Worm (Caenorhabditis elegans) whole organism, L2 larva: Measurements from ENCODE around the gene C08E8.11.

Experiments used
- R02D3.7 ChIP-seq: fragments of 150-350 bp; optimal IDR thresholded peaks from 2 replicates; lab custom pipeline; 2014; ENCODE audit warnings: missing biosample characterization, missing genetic modification characterization
- ZK546.5 ChIP-seq: sonication (generic microtip); optimal IDR thresholded peaks from 2 replicates; lab custom pipeline; 2017; ENCODE audit warnings: missing biosample characterization, missing genetic modification characterization
- alr-1 ChIP-seq: fragments of 150-350 bp; optimal IDR thresholded peaks from 2 replicates; lab custom pipeline; 2014; ENCODE audit warnings: missing biosample characterization, missing genetic modification characterization
- ama-1 ChIP-seq: fragments of 150-350 bp; optimal IDR thresholded peaks from 2 replicates; lab custom pipeline; 2018; ENCODE audit warnings: inconsistent platforms
- blmp-1 ChIP-seq: sonication (generic microtip); optimal IDR thresholded peaks from 2 replicates; lab custom pipeline; 2017; ENCODE audit warnings: missing genetic modification characterization, mild to moderate bottlenecking, missing compliant biosample characterization, antibody characterized with exemption, moderate library complexity; ENCODE audit not compliant: insufficient read depth
- crh-2 ChIP-seq: sonication (generic microtip); optimal IDR thresholded peaks from 2 replicates; lab custom pipeline; 2017; ENCODE audit warnings: missing biosample characterization, missing genetic modification characterization
- egl-27 ChIP-seq: sonication (generic microtip); optimal IDR thresholded peaks from 3 replicates; lab custom pipeline; 2017; ENCODE audit warnings: missing biosample characterization, missing genetic modification reagents, missing genetic modification characterization
- elt-1 ChIP-seq: fragments of 150-350 bp; optimal IDR thresholded peaks from 2 replicates; lab custom pipeline; 2014; ENCODE audit warnings: missing biosample characterization, missing genetic modification characterization
- elt-3 ChIP-seq: sonication (generic microtip); optimal IDR thresholded peaks from 2 replicates; lab custom pipeline; 2017; ENCODE audit warnings: missing biosample characterization, missing genetic modification characterization
- lin-11 ChIP-seq: fragments of 150-350 bp; sonication (generic microtip); optimal IDR thresholded peaks from 2 replicates; lab custom pipeline; 2014; ENCODE audit warnings: missing biosample characterization, missing genetic modification characterization, inconsistent platforms, mixed read lengths
- mdl-1 ChIP-seq, 2 experiments: fragments of 150-350 bp in 1 of 2; sonication (generic microtip) in 1 of 2; optimal IDR thresholded peaks; 2 replicates each; lab custom pipeline; 2017; ENCODE audit warnings: missing biosample characterization in 2 of 2, missing genetic modification characterization in 2 of 2
- nhr-25 ChIP-seq: fragments of 150-350 bp; sonication (generic microtip); optimal IDR thresholded peaks from 3 replicates; lab custom pipeline; 2014; ENCODE audit warnings: missing biosample characterization, missing genetic modification characterization
- peb-1 ChIP-seq: fragments of 150-350 bp; optimal IDR thresholded peaks from 2 replicates; lab custom pipeline; 2014; ENCODE audit warnings: missing biosample characterization, missing genetic modification characterization
- snpc-4 ChIP-seq: fragments of 150-350 bp; optimal IDR thresholded peaks from 2 replicates; lab custom pipeline; 2014; ENCODE audit warnings: missing biosample characterization, missing genetic modification characterization

DNA sequence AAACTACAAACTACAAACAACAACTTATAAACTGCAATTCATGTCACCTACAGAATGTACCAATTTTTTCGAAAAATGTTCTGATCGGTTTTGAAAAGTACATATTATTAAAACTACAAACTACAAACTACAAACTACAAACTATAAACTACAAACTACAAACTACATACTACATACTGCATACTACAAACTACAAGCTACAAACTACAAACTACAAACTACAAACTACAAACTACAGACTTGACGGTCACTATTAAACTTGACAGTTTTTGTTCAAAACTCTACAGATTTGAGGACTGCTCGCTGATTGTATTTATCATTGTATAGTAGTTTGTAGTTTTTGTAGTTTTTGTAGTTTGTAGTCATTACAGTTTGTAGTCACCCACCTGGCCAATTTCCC is 3.5 kb downstream of the C08E8.11 start:
- no peak for TF ChIP-seq R02D3.7 (tag; lab: Kevin White, UChicago)
- TF ChIP-seq elt-3 (tag; lab: Kevin White, UChicago) = no peak
- TF ChIP-seq blmp-1 = no peak
- TF ChIP-seq snpc-4 (tag; lab: Kevin White, UChicago) = no peak
- no peak for TF ChIP-seq egl-27 (tag; lab: Kevin White, UChicago)
- TF ChIP-seq ZK546.5 (tag; lab: Kevin White, UChicago) = no peak
- no peak for TF ChIP-seq nhr-25
- TF ChIP-seq lin-11 = no peak
- TF ChIP-seq peb-1 = no peak
- TF ChIP-seq mdl-1 (tag; optimal IDR thresholded peaks at IDR 0.05; lab: Kevin White, UChicago) = no peak
- TF ChIP-seq ama-1 (lab: Kevin White, UChicago) = no peak
- TF ChIP-seq elt-1 (tag; lab: Kevin White, UChicago) = no peak
- no peak for TF ChIP-seq alr-1 (tag; lab: Kevin White, UChicago)
- no peak for TF ChIP-seq crh-2 (tag; lab: Kevin White, UChicago)
